Fruit fly (Drosophila melanogaster) whole organism, embryonic: Measurements from ENCODE around the gene CG4393.

Source experiments
- Asciz ChIP-seq: fragments of 200-800 bp; sonication (Bioruptor generic); optimal IDR thresholded peaks from 2 replicates; lab custom pipeline; 2017; ENCODE audit warnings: missing biosample characterization, mild to moderate bottlenecking, missing genetic modification characterization, missing genetic modification reagents
- Atf-2 ChIP-seq: fragments of 200-800 bp; sonication (Bioruptor generic); optimal IDR thresholded peaks from 2 replicates; lab custom pipeline; 2016; ENCODE audit warnings: missing biosample characterization, missing genetic modification characterization
- B-H1 ChIP-seq: fragments of 200-800 bp; sonication (Bioruptor generic); IDR thresholded peaks from 3 replicates; pipeline ENCODE4 v1.3.6; 2022; ENCODE audit warnings: missing biosample characterization, missing genetic modification characterization
- Bdp1 ChIP-seq: fragments of 200-800 bp; sonication (Bioruptor generic); optimal IDR thresholded peaks from 3 replicates; lab custom pipeline; 2016; ENCODE audit warnings: missing biosample characterization, missing genetic modification characterization
- Bteb2 ChIP-seq: fragments of 200-800 bp; sonication (Bioruptor generic); optimal IDR thresholded peaks from 2 replicates; lab custom pipeline; 2016; ENCODE audit warnings: missing biosample characterization, missing genetic modification characterization
- CG10959 ChIP-seq: fragments of 200-800 bp; sonication (Bioruptor generic); IDR thresholded peaks from 2 replicates; pipeline ENCODE4 v1.3.6; 2022; ENCODE audit warnings: missing biosample characterization, missing genetic modification characterization
- CG10979 ChIP-seq: fragments of 200-800 bp; sonication (Bioruptor generic); optimal IDR thresholded peaks from 2 replicates; lab custom pipeline; 2018; ENCODE audit warnings: missing biosample characterization, mild to moderate bottlenecking, missing genetic modification characterization, moderate library complexity
- CG12104 ChIP-seq: fragments of 200-800 bp; sonication (Bioruptor generic); optimal IDR thresholded peaks from 3 replicates; lab custom pipeline; 2016; ENCODE audit warnings: missing biosample characterization, missing genetic modification characterization
- CG12155 ChIP-seq: fragments of 200-800 bp; sonication (Bioruptor generic); optimal IDR thresholded peaks from 3 replicates; lab custom pipeline; 2016; ENCODE audit warnings: missing biosample characterization, missing genetic modification characterization
- CG13624 ChIP-seq: fragments of 200-800 bp; sonication (Bioruptor generic); optimal IDR thresholded peaks from 2 replicates; lab custom pipeline; 2016; ENCODE audit warnings: missing biosample characterization, missing genetic modification characterization
- CG15514 ChIP-seq: fragments of 200-800 bp; sonication (Bioruptor generic); optimal IDR thresholded peaks from 3 replicates; lab custom pipeline; 2017; ENCODE audit warnings: missing biosample characterization, missing genetic modification characterization, mild to moderate bottlenecking, moderate library complexity, missing genetic modification reagents
- CG17802 ChIP-seq: fragments of 200-800 bp; sonication (Bioruptor generic); optimal IDR thresholded peaks from 2 replicates; lab custom pipeline; 2018; ENCODE audit warnings: missing biosample characterization, mild to moderate bottlenecking, missing genetic modification characterization, moderate library complexity
- CG18619 ChIP-seq: fragments of 200-800 bp; sonication (Bioruptor generic); optimal IDR thresholded peaks from 3 replicates; lab custom pipeline; 2017; ENCODE audit warnings: missing biosample characterization, mild to moderate bottlenecking, missing genetic modification characterization
- CG2116 ChIP-seq: fragments of 200-800 bp; sonication (Bioruptor generic); optimal IDR thresholded peaks from 3 replicates; lab custom pipeline; 2018; ENCODE audit warnings: missing biosample characterization, mild to moderate bottlenecking, missing genetic modification characterization
- CG3065 ChIP-seq: fragments of 200-800 bp; sonication (Bioruptor generic); optimal IDR thresholded peaks from 2 replicates; lab custom pipeline; 2016; ENCODE audit warnings: missing biosample characterization, missing genetic modification characterization
- CG32772 ChIP-seq: fragments of 200-800 bp; sonication (Bioruptor generic); IDR thresholded peaks from 2 replicates; pipeline ENCODE4 v1.3.6; 2022; ENCODE audit warnings: missing biosample characterization, missing genetic modification characterization
- CG3838 ChIP-seq: fragments of 200-800 bp; sonication (Bioruptor generic); optimal IDR thresholded peaks from 3 replicates; lab custom pipeline; 2016; ENCODE audit warnings: missing biosample characterization, missing genetic modification characterization
- CG5245 ChIP-seq: fragments of 200-800 bp; sonication (Bioruptor generic); optimal IDR thresholded peaks from 3 replicates; lab custom pipeline; 2016; ENCODE audit warnings: missing biosample characterization, missing genetic modification characterization
- CG6813 ChIP-seq: fragments of 200-800 bp; sonication (Bioruptor generic); optimal IDR thresholded peaks from 2 replicates; lab custom pipeline; 2017; ENCODE audit warnings: missing biosample characterization, missing genetic modification characterization, mild to moderate bottlenecking, moderate library complexity, missing genetic modification reagents
- CTCF ChIP-seq: fragments of 200-800 bp; sonication (Bioruptor generic); optimal IDR thresholded peaks from 2 replicates; lab custom pipeline; 2017; ENCODE audit warnings: missing biosample characterization, mild to moderate bottlenecking, missing genetic modification characterization, moderate library complexity
- D19B ChIP-seq: fragments of 200-800 bp; sonication (Bioruptor generic); optimal IDR thresholded peaks from 2 replicates; lab custom pipeline; 2017; ENCODE audit warnings: missing biosample characterization, mild to moderate bottlenecking, missing genetic modification characterization
- Ets65A ChIP-seq: fragments of 200-800 bp; sonication (Bioruptor generic); peaks from one replicate; lab custom pipeline; 2016; ENCODE audit warnings: missing biosample characterization, missing genetic modification characterization
- Gsc ChIP-seq: fragments of 200-800 bp; sonication (Bioruptor generic); IDR thresholded peaks from 2 replicates; pipeline ENCODE4 v1.3.6; 2022; ENCODE audit warnings: missing biosample characterization, missing genetic modification characterization
- HmgZ ChIP-seq: fragments of 200-800 bp; sonication (Bioruptor generic); optimal IDR thresholded peaks from 2 replicates; lab custom pipeline; 2018; ENCODE audit warnings: missing biosample characterization, mild to moderate bottlenecking, missing genetic modification characterization
- Hr39 ChIP-seq: fragments of >200 bp; optimal IDR thresholded peaks from 2 replicates; lab custom pipeline; 2017
- Hr51 ChIP-seq, 2 experiments: fragments of 200-800 bp; sonication (Bioruptor generic); optimal IDR thresholded peaks; 2 replicates in 1 of 2; 3 replicates in 1 of 2; lab custom pipeline; 2016 to 2018; ENCODE audit warnings: missing biosample characterization in 2 of 2, missing genetic modification characterization in 2 of 2, mild to moderate bottlenecking in 1 of 2, moderate library complexity in 1 of 2
- Lim3 ChIP-seq: fragments of 200-800 bp; sonication (Bioruptor generic); IDR thresholded peaks from 2 replicates; pipeline ENCODE4 v1.3.6; 2022; ENCODE audit warnings: missing biosample characterization, missing genetic modification characterization
- MESR4 ChIP-seq: fragments of 200-800 bp; sonication (Bioruptor generic); optimal IDR thresholded peaks from 2 replicates; lab custom pipeline; 2018; ENCODE audit warnings: missing biosample characterization, mild to moderate bottlenecking, missing genetic modification characterization, moderate library complexity
- Mes4 ChIP-seq: fragments of 200-800 bp; sonication (Bioruptor generic); optimal IDR thresholded peaks from 2 replicates; lab custom pipeline; 2016; ENCODE audit warnings: missing biosample characterization, missing genetic modification characterization
- Mrtf ChIP-seq: fragments of 200-800 bp; sonication (Bioruptor generic); IDR thresholded peaks from 3 replicates; pipeline ENCODE4 v1.3.6; 2022; ENCODE audit warnings: missing biosample characterization, missing genetic modification characterization
- Nf-YA ChIP-seq: fragments of 200-800 bp; sonication (Bioruptor generic); IDR thresholded peaks from 2 replicates; pipeline ENCODE4 v1.3.6; 2022; ENCODE audit warnings: missing biosample characterization, missing genetic modification characterization
- Opbp ChIP-seq: fragments of 200-800 bp; sonication (Bioruptor generic); IDR thresholded peaks from 3 replicates; pipeline ENCODE4 v1.3.6; 2022; ENCODE audit warnings: missing biosample characterization, missing genetic modification characterization; ENCODE audit not compliant: partially characterized antibody
- PHDP ChIP-seq: fragments of 200-800 bp; sonication (Bioruptor generic); optimal IDR thresholded peaks from 3 replicates; lab custom pipeline; 2018; ENCODE audit warnings: missing biosample characterization, mild to moderate bottlenecking, missing genetic modification characterization, moderate library complexity
- Stat92E ChIP-seq, 3 experiments: fragments of >200 bp in 2 of 3; fragments of 200-800 bp in 1 of 3; sonication (Bioruptor generic) in 1 of 3; optimal IDR thresholded peaks; 2 replicates each; lab custom pipeline; 2017 to 2019; ENCODE audit warnings: missing biosample characterization in 3 of 3, missing genetic modification characterization in 3 of 3, mild to moderate bottlenecking in 1 of 3, moderate library complexity in 1 of 3
- cato ChIP-seq: fragments of 200-800 bp; sonication (Bioruptor generic); optimal IDR thresholded peaks from 2 replicates; lab custom pipeline; 2016; ENCODE audit warnings: missing biosample characterization, missing genetic modification characterization, borderline replicate concordance
- corto ChIP-seq: fragments of 200-800 bp; sonication (Bioruptor generic); optimal IDR thresholded peaks from 2 replicates; lab custom pipeline; 2016; ENCODE audit warnings: missing biosample characterization, mild to moderate bottlenecking, missing genetic modification characterization, moderate library complexity
- disco-r ChIP-seq: fragments of 200-800 bp; sonication (Bioruptor generic); optimal IDR thresholded peaks from 2 replicates; lab custom pipeline; 2016; ENCODE audit warnings: missing biosample characterization, missing genetic modification characterization
- gce ChIP-seq: fragments of 200-800 bp; sonication (Bioruptor generic); IDR thresholded peaks from 3 replicates; pipeline ENCODE4 v1.3.6; 2022; ENCODE audit warnings: missing biosample characterization, missing genetic modification characterization
- gt ChIP-seq: fragments of 200-800 bp; sonication (Bioruptor generic); IDR thresholded peaks from 2 replicates; pipeline ENCODE4 v1.3.6; 2022; ENCODE audit warnings: missing biosample characterization, missing genetic modification characterization
- klu ChIP-seq: fragments of 200-800 bp; sonication (Bioruptor generic); IDR thresholded peaks from 2 replicates; pipeline ENCODE4 v1.3.6; 2022; ENCODE audit warnings: missing biosample characterization, missing genetic modification characterization
- kni ChIP-seq: fragments of 200-800 bp; sonication (Bioruptor generic); optimal IDR thresholded peaks from 3 replicates; lab custom pipeline; 2017; ENCODE audit warnings: mild to moderate bottlenecking, missing biosample characterization, missing genetic modification reagents, missing genetic modification characterization
- mam ChIP-seq: fragments of 200-800 bp; sonication (Bioruptor generic); optimal IDR thresholded peaks from 3 replicates; lab custom pipeline; 2016; ENCODE audit warnings: missing biosample characterization, missing genetic modification characterization
- mirr ChIP-seq: fragments of 200-800 bp; sonication (Bioruptor generic); optimal IDR thresholded peaks from 3 replicates; lab custom pipeline; 2018; ENCODE audit warnings: missing biosample characterization, mild to moderate bottlenecking, missing genetic modification characterization
- nerfin-1 ChIP-seq: fragments of 200-800 bp; sonication (Bioruptor generic); optimal IDR thresholded peaks from 3 replicates; lab custom pipeline; 2019; ENCODE audit warnings: missing biosample characterization, mild to moderate bottlenecking, missing genetic modification characterization, moderate library complexity
- nmo ChIP-seq: fragments of 200-800 bp; sonication (Bioruptor generic); optimal IDR thresholded peaks from 2 replicates; lab custom pipeline; 2018; ENCODE audit warnings: missing biosample characterization, mild to moderate bottlenecking, missing genetic modification characterization, moderate library complexity
- phol ChIP-seq: fragments of 200-800 bp; sonication (Bioruptor generic); optimal IDR thresholded peaks from 3 replicates; lab custom pipeline; 2018; ENCODE audit warnings: missing biosample characterization, mild to moderate bottlenecking, missing genetic modification characterization, moderate library complexity
- pzg ChIP-seq: fragments of 200-800 bp; sonication (Bioruptor generic); optimal IDR thresholded peaks from 3 replicates; lab custom pipeline; 2018; ENCODE audit warnings: missing biosample characterization, mild to moderate bottlenecking, missing genetic modification characterization, moderate library complexity
- sens ChIP-seq: fragments of 200-800 bp; sonication (Bioruptor generic); peaks from one replicate; lab custom pipeline; 2016; ENCODE audit warnings: missing biosample characterization, missing genetic modification characterization
- stc ChIP-seq: fragments of 200-800 bp; sonication (Bioruptor generic); IDR thresholded peaks from 2 replicates; pipeline ENCODE4 v1.3.6; 2022; ENCODE audit warnings: missing biosample characterization, missing genetic modification characterization
- unc-4 ChIP-seq: fragments of 200-800 bp; sonication (Bioruptor generic); IDR thresholded peaks from 2 replicates; pipeline ENCODE4 v1.3.6; 2022; ENCODE audit warnings: missing biosample characterization, missing genetic modification characterization; ENCODE audit not compliant: partially characterized antibody
- zen ChIP-seq: fragments of 200-800 bp; sonication (Bioruptor generic); optimal IDR thresholded peaks from 3 replicates; lab custom pipeline; 2018; ENCODE audit warnings: missing biosample characterization, mild to moderate bottlenecking, missing genetic modification characterization, moderate library complexity
- zfh2 ChIP-seq: fragments of 200-800 bp; sonication (Bioruptor generic); optimal IDR thresholded peaks from 2 replicates; lab custom pipeline; 2016; ENCODE audit warnings: missing biosample characterization, missing genetic modification characterization

The CG4393 gene

dm6 chr3R:23337183-23337825, 47.3 kb downstream of the CG4393 start (continued):
- TF ChIP-seq zen (tag; lab: Kevin White, UChicago) (no peak), CG32772 (GFP tag; lab: Robert Waterston, UW) (no peak), Gsc (GFP tag; lab: Robert Waterston, UW) (no peak), Hr51 (GFP tag; optimal IDR thresholded peaks at IDR 0.05; lab: Kevin White, UChicago) (no peak), corto (GFP tag; lab: Kevin White, UChicago) (peak; percentile 37), cato (no peak), Mes4 (GFP tag; lab: Kevin White, UChicago) (no peak), gt (GFP tag; lab: Robert Waterston, UW) (no peak), CG10959 (GFP tag; lab: Robert Waterston, UW) (no peak), CG12104 (GFP tag; lab: Kevin White, UChicago) (no peak), unc-4 (no peak), Ets65A (GFP tag; lab: Kevin White, UChicago) (no peak), kni (GFP tag; lab: Kevin White, UChicago) (no peak), B-H1 (GFP tag; lab: Robert Waterston, UW) (no peak), nerfin-1 (no peak), Atf-2 (GFP tag; lab: Kevin White, UChicago) (no peak), CG13624 (GFP tag; lab: Kevin White, UChicago) (peak; percentile 50), Opbp (GFP tag; lab: Robert Waterston, UW) (no peak), mam (GFP tag; lab: Kevin White, UChicago) (peak; percentile 25), nmo (GFP tag; lab: Kevin White, UChicago) (no peak), zfh2 (GFP tag; lab: Kevin White, UChicago) (peak; percentile 52), phol (tag; lab: Kevin White, UChicago) (no peak), CG5245 (GFP tag; lab: Kevin White, UChicago) (no peak), gce (GFP tag; lab: Robert Waterston, UW) (no peak), CG10979 (no peak), CG12155 (GFP tag; lab: Kevin White, UChicago) (no peak), Hr39 (lab: Kevin White, UChicago) (no peak), Lim3 (GFP tag; lab: Robert Waterston, UW) (no peak), HmgZ (tag; lab: Kevin White, UChicago) (no peak), CG2116 (GFP tag; lab: Kevin White, UChicago) (no peak), CG3065 (no peak), D19B (peak; percentile 14), Bdp1 (GFP tag; lab: Kevin White, UChicago) (no peak), CG6813 (no peak), CG15514 (GFP tag; lab: Kevin White, UChicago) (no peak), disco-r (no peak), pzg (GFP tag; lab: Kevin White, UChicago) (no peak), klu (GFP tag; lab: Robert Waterston, UW) (no peak), sens (peak; percentile 41), CG17802 (no peak), CTCF (GFP tag; lab: Kevin White, UChicago) (no peak), Stat92E (GFP tag; optimal IDR thresholded peaks at IDR 0.05; lab: Kevin White, UChicago) (no peak), mirr (GFP tag; lab: Kevin White, UChicago) (peak; percentile 53), CG3838 (GFP tag; lab: Kevin White, UChicago) (no peak), CG18619 (peak; percentile 22), Nf-YA (no peak), Mrtf (GFP tag; lab: Robert Waterston, UW) (no peak), stc (no peak), Asciz (GFP tag; lab: Kevin White, UChicago) (no peak), MESR4 (GFP tag; lab: Kevin White, UChicago) (no peak), PHDP (tag; lab: Kevin White, UChicago) (no peak), Bteb2 (GFP tag; lab: Kevin White, UChicago) (no peak)
